Fruit fly (Drosophila melanogaster) whole organism: Measurements from ENCODE around the gene CG15646.

Source experiments
- CG8478 ChIP-seq: fragments of >200 bp; optimal IDR thresholded peaks from 2 replicates; lab custom pipeline; 2018; ENCODE audit warnings: inconsistent platforms
- Dll ChIP-seq: fragments of >200 bp; optimal IDR thresholded peaks from 2 replicates; lab custom pipeline; 2017
- EcR ChIP-seq, 2 experiments: fragments of >200 bp; optimal IDR thresholded peaks; 2 replicates each; lab custom pipeline; 2017; ENCODE audit warnings: missing biosample characterization in 2 of 2, missing genetic modification characterization in 2 of 2, missing genetic modification reagents in 2 of 2
- pan ChIP-seq: fragments of >200 bp; optimal IDR thresholded peaks from 2 replicates; lab custom pipeline; 2017
- psq ChIP-seq: fragments of >200 bp; optimal IDR thresholded peaks from 2 replicates; lab custom pipeline; 2017
- usp ChIP-seq: fragments of >200 bp; optimal IDR thresholded peaks from 2 replicates; lab custom pipeline; 2017; ENCODE audit warnings: missing biosample characterization, missing genetic modification characterization, mixed read lengths

Gene CG15646

DNA sequence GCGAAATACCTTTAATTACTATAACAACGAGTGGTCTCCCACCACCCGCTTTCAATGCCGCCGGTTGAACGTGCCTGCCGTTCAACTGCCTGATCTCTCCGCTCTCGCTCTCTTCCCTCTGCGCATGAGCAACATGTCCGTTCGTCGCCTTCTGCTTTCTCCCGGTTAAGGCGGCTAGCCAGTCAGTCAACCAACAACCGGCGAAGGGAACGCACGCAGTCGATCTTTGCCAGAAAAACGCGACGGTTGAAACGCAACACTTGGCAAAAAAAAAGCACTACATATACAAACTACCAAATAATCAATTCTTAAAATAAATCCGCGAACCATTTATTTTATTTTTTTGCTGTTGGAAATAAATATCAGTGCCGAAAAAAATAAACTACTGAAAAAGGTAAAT lies 4.5 kb upstream of the CG15646 start, which contains the start of gene CG12708:
Gene CG12708, plus strand, starts transcription at position 183 of the 400 bp plus-strand sequence.
- TF ChIP-seq usp (GFP tag; lab: Kevin White, UChicago) = no peak
- no peak for TF ChIP-seq psq (lab: Kevin White, UChicago)
- TF ChIP-seq EcR (GFP tag; optimal IDR thresholded peaks at IDR 0.05; lab: Kevin White, UChicago) = no peak
- no peak for TF ChIP-seq pan (lab: Kevin White, UChicago)
- no peak for TF ChIP-seq CG8478 (lab: Kevin White, UChicago)
- no peak for TF ChIP-seq Dll (lab: Kevin White, UChicago)

- no peak for TF ChIP-seq CG8478 (lab: Kevin White, UChicago)
These were observed 3.5 kb upstream of the CG15646 start for dm6 chrX:15674337-15674736.

DNA sequence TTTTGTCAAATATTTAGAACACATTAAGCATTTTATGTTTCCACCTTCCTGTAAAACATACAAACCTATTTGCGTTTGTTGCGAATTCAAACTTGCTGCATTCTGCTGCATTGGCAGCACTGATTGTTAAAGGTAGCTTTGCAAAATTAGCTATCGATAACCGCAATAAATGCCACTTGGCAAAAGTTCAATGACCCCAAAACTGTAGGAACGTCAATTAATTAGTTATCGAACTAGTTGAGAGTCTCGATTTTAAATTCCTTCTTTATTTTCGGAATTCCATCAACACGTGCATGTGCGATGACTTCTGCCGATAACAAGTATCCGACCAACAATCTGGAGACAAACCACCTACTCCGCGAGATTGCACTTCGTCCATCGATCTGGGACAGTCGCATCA lies 8.5 kb downstream of the CG15646 start, which contains the start of gene CG8119:
Gene CG8119, plus strand, starts transcription at position 301 of the 400 bp plus-strand sequence.
- TF ChIP-seq psq (lab: Kevin White, UChicago) = no peak
- TF ChIP-seq usp (GFP tag; lab: Kevin White, UChicago) = no peak
- TF ChIP-seq pan (lab: Kevin White, UChicago) = no peak
- no peak for TF ChIP-seq EcR (GFP tag; optimal IDR thresholded peaks at IDR 0.05; lab: Kevin White, UChicago)
- TF ChIP-seq CG8478 (lab: Kevin White, UChicago) = no peak
- no peak for TF ChIP-seq Dll (lab: Kevin White, UChicago)

- no peak for TF ChIP-seq pan (lab: Kevin White, UChicago)
- TF ChIP-seq Dll (lab: Kevin White, UChicago) = no peak
- no peak for TF ChIP-seq psq (lab: Kevin White, UChicago)
- no peak for TF ChIP-seq CG8478 (lab: Kevin White, UChicago)
- TF ChIP-seq EcR (GFP tag; optimal IDR thresholded peaks at IDR 0.05; lab: Kevin White, UChicago) = no peak
- no peak for TF ChIP-seq usp (GFP tag; lab: Kevin White, UChicago)
These were observed 17.4 kb downstream of the CG15646 start for dm6 chrX:15653364-15653809.

dm6 chrX:15651559-15651958 lies 19.3 kb downstream of the CG15646 start:
- TF ChIP-seq usp (GFP tag; lab: Kevin White, UChicago) (no peak), Dll (lab: Kevin White, UChicago) (no peak), CG8478 (lab: Kevin White, UChicago) (no peak), psq (lab: Kevin White, UChicago) (no peak), pan (lab: Kevin White, UChicago) (no peak), EcR (GFP tag; optimal IDR thresholded peaks at IDR 0.05; lab: Kevin White, UChicago) (no peak)

- TF ChIP-seq CG8478 (lab: Kevin White, UChicago) = no peak
- no peak for TF ChIP-seq psq (lab: Kevin White, UChicago)
- TF ChIP-seq Dll (lab: Kevin White, UChicago) = no peak
- TF ChIP-seq pan (lab: Kevin White, UChicago) = no peak
- TF ChIP-seq usp (GFP tag; lab: Kevin White, UChicago) = no peak
- no peak for TF ChIP-seq EcR (GFP tag; optimal IDR thresholded peaks at IDR 0.05; lab: Kevin White, UChicago)
These were observed 21.3 kb downstream of the CG15646 start for dm6 chrX:15649507-15649906.

- no peak for TF ChIP-seq CG8478 (lab: Kevin White, UChicago)
These were observed 22.6 kb downstream of the CG15646 start for dm6 chrX:15648180-15648579.

- TF ChIP-seq CG8478 (lab: Kevin White, UChicago) (no peak), psq (lab: Kevin White, UChicago) (no peak), usp (GFP tag; lab: Kevin White, UChicago) (no peak), pan (lab: Kevin White, UChicago) (no peak), EcR (GFP tag; optimal IDR thresholded peaks at IDR 0.05; lab: Kevin White, UChicago) (no peak), Dll (lab: Kevin White, UChicago) (no peak)
These were observed 24.0 kb downstream of the CG15646 start for dm6 chrX:15646792-15647191.

DNA sequence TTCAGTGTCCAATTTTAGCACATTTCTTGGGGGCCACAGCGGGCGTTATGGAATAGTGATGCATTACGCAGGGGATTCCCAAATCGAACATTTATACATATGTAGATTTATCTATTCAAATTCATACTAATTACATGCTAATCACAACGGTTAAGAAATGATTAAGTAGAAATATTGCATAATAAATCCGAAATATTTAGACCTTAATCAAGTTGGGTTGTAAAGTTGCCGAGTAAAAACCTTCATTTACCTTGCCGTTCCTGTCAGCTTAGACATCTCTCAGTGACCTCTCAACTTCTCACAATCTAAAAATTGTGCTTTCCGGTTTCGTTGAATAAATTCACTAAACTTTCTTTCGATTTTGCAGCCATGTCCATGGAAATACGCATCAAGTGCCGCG lies 26.9 kb downstream of the CG15646 start, which contains the start of gene CG8117:
Gene CG8117, plus strand, starts transcription at position 301 of the 400 bp plus-strand sequence.
- TF ChIP-seq EcR (GFP tag; optimal IDR thresholded peaks at IDR 0.05; lab: Kevin White, UChicago) = no peak
- TF ChIP-seq psq (lab: Kevin White, UChicago) = no peak
- TF ChIP-seq CG8478 (lab: Kevin White, UChicago) = no peak
- no peak for TF ChIP-seq pan (lab: Kevin White, UChicago)
- TF ChIP-seq Dll (lab: Kevin White, UChicago) = no peak
- TF ChIP-seq usp (GFP tag; lab: Kevin White, UChicago) = no peak

dm6 chrX:15643210-15643609 lies 27.6 kb downstream of the CG15646 start:
- no peak for TF ChIP-seq psq (lab: Kevin White, UChicago)
- TF ChIP-seq usp (GFP tag; lab: Kevin White, UChicago) = no peak
- no peak for TF ChIP-seq Dll (lab: Kevin White, UChicago)
- TF ChIP-seq pan (lab: Kevin White, UChicago) = no peak
- no peak for TF ChIP-seq EcR (GFP tag; optimal IDR thresholded peaks at IDR 0.05; lab: Kevin White, UChicago)
- TF ChIP-seq CG8478 (lab: Kevin White, UChicago) = no peak

DNA sequence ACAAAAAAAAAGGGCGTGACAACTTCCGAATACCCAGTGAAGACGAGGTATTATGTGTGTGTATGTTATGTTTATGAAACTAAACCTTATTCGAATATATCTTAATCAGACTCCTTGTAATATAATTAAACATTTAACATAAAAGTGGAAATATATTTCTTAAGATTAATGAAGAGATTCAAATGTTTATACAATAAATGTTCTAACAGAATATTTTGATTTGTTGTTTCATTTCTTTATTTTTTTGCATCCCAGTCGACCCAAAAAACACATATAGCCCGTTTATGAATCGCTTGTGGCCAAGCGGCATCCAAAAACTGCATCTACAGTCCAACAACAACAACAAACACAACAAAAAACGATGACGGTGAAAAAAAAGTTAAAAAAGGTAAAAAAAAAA lies 28.8 kb downstream of the CG15646 start:
- TF ChIP-seq usp (GFP tag; lab: Kevin White, UChicago) (no peak), pan (lab: Kevin White, UChicago) (peak; percentile 58), CG8478 (lab: Kevin White, UChicago) (no peak), Dll (lab: Kevin White, UChicago) (no peak)

DNA sequence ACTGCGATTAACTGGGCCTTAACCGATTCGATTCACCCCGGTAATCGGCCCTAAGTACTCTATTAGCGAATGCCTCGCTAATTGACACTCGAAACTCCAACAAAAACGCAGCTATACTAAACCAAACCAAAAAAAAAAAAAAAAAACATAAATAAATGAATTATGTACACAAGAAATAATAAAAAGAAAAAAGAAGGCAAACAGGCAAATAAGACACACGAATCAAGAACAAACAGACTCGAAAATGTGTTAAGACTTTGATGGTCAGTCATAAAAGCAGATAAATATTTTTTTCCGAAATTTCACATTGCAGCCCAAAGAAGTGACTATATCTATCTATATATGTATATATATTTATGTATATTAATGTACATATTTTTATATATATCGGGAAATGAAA lies 30.9 kb downstream of the CG15646 start:
- TF ChIP-seq EcR (GFP tag; optimal IDR thresholded peaks at IDR 0.05; lab: Kevin White, UChicago) (no peak), pan (lab: Kevin White, UChicago) (no peak), usp (GFP tag; lab: Kevin White, UChicago) (no peak), psq (lab: Kevin White, UChicago) (no peak), Dll (lab: Kevin White, UChicago) (no peak), CG8478 (lab: Kevin White, UChicago) (no peak)
